Fruit fly (Drosophila melanogaster): Measurements from ENCODE around the gene CG6026.
A peak's percentile ranks its signal among the peaks of the same experiment; 100 is the strongest.

The CG6026 gene

DNA sequence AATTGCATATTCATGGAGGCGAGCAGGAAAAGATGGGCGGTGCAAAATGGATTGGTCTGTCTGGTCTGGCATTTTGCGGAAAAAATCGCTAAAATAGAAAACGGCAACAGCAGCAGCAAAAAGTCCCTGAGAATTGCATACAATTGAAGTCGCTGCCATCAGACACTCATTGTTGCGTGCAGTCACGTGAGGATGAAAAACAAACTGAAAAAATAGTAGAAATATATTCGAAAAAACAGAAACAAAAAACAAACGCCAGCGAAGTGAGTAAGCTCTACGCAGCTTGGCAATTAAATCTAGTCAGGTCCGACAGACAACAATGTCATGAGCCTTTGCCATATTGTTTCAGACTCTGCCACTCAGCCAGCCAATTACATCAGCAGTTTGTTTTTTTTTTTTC lies 25.9 kb downstream of the CG6026 start:
- no peak for TF ChIP-seq Meics (GFP tag; optimal IDR thresholded peaks at IDR 0.05)
- 0 out of 3 replicates have a peak, but pooled peaks have one; percentile 3 for TF ChIP-seq knrl (GFP tag; IDR thresholded peaks at IDR 0.05; ENCODE audit: partially characterized antibody)

DNA sequence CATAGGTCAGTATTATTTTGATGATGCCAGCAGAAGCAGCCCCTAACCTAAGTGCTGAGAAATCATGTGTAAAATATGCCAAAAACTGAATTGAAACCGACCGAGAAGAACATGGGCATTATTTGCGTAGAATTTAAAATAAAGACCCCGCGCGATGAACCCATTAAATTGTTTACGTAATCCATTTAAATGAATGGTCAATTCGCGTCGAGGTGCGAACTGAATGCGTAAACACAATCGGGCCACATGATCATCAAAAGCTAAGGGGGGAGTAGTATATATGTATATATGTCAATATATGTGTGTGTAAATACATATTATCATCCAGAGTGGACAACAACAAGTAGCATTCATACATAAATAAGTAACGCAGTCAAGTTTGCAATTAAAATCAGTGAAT lies 26.8 kb downstream of the CG6026 start:
- TF ChIP-seq CG12071 (GFP tag; optimal IDR thresholded peaks at IDR 0.05) (peak; percentile 11), z (GFP tag; IDR thresholded peaks at IDR 0.05) (no peak), CG42726 (GFP tag; IDR thresholded peaks at IDR 0.05; ENCODE audit: partially characterized antibody) (no peak), Hr78 (GFP tag; optimal IDR thresholded peaks at IDR 0.05) (peak in 1 of 2 experiments; percentile 57), Dp (GFP tag; optimal IDR thresholded peaks at IDR 0.05) (no peak), gfzf (GFP tag; optimal IDR thresholded peaks at IDR 0.05) (no peak), Atf6 (GFP tag; IDR thresholded peaks at IDR 0.05) (no peak; the same call in 1 of the 2 replicates), CG2889 (GFP tag; IDR thresholded peaks at IDR 0.05) (no peak), fd102C (GFP tag; optimal IDR thresholded peaks at IDR 0.05) (no peak), Lim3 (GFP tag; IDR thresholded peaks at IDR 0.05) (no peak), CG17829 (tag; optimal IDR thresholded peaks at IDR 0.05) (no peak), Usf (GFP tag; optimal IDR thresholded peaks at IDR 0.05) (no peak), sug (tag; optimal IDR thresholded peaks at IDR 0.05) (peak; percentile 24), nau (GFP tag; optimal IDR thresholded peaks at IDR 0.05) (peak; percentile 17), Pdp1 (GFP tag; optimal IDR thresholded peaks at IDR 0.05) (peak in 1 of 2 experiments; percentile 78), bowl (GFP tag; IDR thresholded peaks at IDR 0.05) (no peak), Neu2 (GFP tag; optimal IDR thresholded peaks at IDR 0.05; ENCODE audit: borderline replicate concordance) (no peak), gcm2 (GFP tag; optimal IDR thresholded peaks at IDR 0.05) (no peak), repo (GFP tag; optimal IDR thresholded peaks at IDR 0.05) (no peak), CG1647 (GFP tag; optimal IDR thresholded peaks at IDR 0.05) (no peak), Eip74EF (GFP tag; optimal IDR thresholded peaks at IDR 0.05) (peak in 1 of 2 experiments; percentile 13), Xrp1 (GFP tag; IDR thresholded peaks at IDR 0.05) (peak; percentile 15; the same call in 1 of the 2 replicates), salm (tag; optimal IDR thresholded peaks at IDR 0.05) (no peak), CG18619 (GFP tag; optimal IDR thresholded peaks at IDR 0.05) (no peak), Fer3 (tag; optimal IDR thresholded peaks at IDR 0.05) (no peak), gro (GFP tag; optimal IDR thresholded peaks at IDR 0.05) (peak; percentile 12), CG10543 (GFP tag; optimal IDR thresholded peaks at IDR 0.05) (no peak), Dip2 (GFP tag; IDR thresholded peaks at IDR 0.05) (no peak), CG3281 (GFP tag; optimal IDR thresholded peaks at IDR 0.05) (peak; percentile 2), NfI (GFP tag; optimal IDR thresholded peaks at IDR 0.05) (no peak), knrl (GFP tag; IDR thresholded peaks at IDR 0.05; ENCODE audit: partially characterized antibody) (no peak), klu (GFP tag; IDR thresholded peaks at IDR 0.05) (no peak), H2.0 (GFP tag; IDR thresholded peaks at IDR 0.05) (no peak), CG34376 (GFP tag; optimal IDR thresholded peaks at IDR 0.05) (no peak), CG17568 (GFP tag; optimal IDR thresholded peaks at IDR 0.05) (peak; percentile 6), CG17186 (GFP tag; optimal IDR thresholded peaks at IDR 0.05) (no peak), lab (GFP tag; optimal IDR thresholded peaks at IDR 0.05) (peak; percentile 17), abd-A (tag; optimal IDR thresholded peaks at IDR 0.05) (peak; percentile 56), sens-2 (GFP tag; IDR thresholded peaks at IDR 0.05) (no peak), wek (GFP tag; optimal IDR thresholded peaks at IDR 0.05) (peak; percentile 22), slp2 (GFP tag; optimal IDR thresholded peaks at IDR 0.05) (no peak), sqz (GFP tag; optimal IDR thresholded peaks at IDR 0.05) (no peak), vvl (GFP tag; IDR thresholded peaks at IDR 0.05) (peak; percentile 11; the same call in 1 of the 2 replicates), CG10979 (tag; optimal IDR thresholded peaks at IDR 0.05) (no peak), sd (tag; optimal IDR thresholded peaks at IDR 0.05) (peak; percentile 30), cg (GFP tag; optimal IDR thresholded peaks at IDR 0.05) (no peak), CG31441 (GFP tag; IDR thresholded peaks at IDR 0.05) (0 out of 2 replicates have a peak, but pooled peaks have one; percentile 9)
